Fruit fly (Drosophila melanogaster): Measurements from ENCODE around the gene AspRS-m.

dm6 chr2L:16852318-16852932 is 25.5 kb downstream of the AspRS-m start, which contains the start of gene CG31810:
- TF ChIP-seq pdm3 (GFP tag; optimal IDR thresholded peaks at IDR 0.05), result no peak
- no peak for TF ChIP-seq Gug (GFP tag; IDR thresholded peaks at IDR 0.05)
- no peak for TF ChIP-seq achi (GFP tag; optimal IDR thresholded peaks at IDR 0.05)
- TF ChIP-seq dsx (GFP tag; optimal IDR thresholded peaks at IDR 0.05; ENCODE audit: poor library complexity, severe bottlenecking), result no peak
- no peak for TF ChIP-seq Sox15 (GFP tag; optimal IDR thresholded peaks at IDR 0.05)
- no peak for TF ChIP-seq ss (GFP tag; optimal IDR thresholded peaks at IDR 0.05)
- TF ChIP-seq acj6 (GFP tag; optimal IDR thresholded peaks at IDR 0.05), result no peak
- no peak for TF ChIP-seq CG8319 (GFP tag; optimal IDR thresholded peaks at IDR 0.05)
